Fruit fly (Drosophila melanogaster): ENCODE measurements around the gene CG12268.

CG12268 gene

DNA sequence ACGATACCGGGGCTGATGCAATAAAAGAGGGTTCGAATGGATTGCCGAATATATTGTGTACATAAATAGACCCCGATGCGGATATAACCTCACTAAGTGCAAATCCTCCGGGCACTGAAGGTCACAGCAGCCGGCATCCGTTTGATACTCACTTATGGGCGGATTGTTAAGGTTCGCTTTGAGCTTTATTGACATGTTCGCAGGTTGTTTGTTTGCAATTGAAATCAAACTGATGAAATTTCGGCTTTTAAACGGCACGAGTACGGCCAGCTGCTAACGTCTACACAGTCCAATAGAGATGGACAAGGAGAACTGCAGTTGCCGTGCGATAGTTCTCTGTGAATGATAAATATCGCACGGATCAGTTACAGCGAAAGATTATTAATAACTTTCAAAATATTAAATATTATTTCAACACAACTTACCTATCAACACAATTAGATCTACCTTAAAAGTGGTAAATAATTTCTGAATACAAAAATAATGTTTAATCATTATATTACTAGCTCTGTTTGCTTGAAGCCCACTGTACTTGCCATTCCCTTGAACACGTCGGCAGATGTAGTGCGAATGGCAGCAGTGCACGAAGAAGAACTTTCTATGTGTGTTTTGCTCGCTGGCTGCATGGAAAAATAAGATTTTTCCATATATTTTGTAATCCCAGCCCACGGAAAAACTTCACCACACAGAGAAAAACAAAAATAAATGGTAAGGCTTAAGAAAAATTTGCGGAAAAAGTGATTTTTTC is 10.0 kb upstream of the CG12268 start, which contains the start of the genes GluProRS and AP-1sigma (continued):
- TF ChIP-seq stc (GFP tag; IDR thresholded peaks at IDR 0.05) (peak; percentile 90), cato (GFP tag; optimal IDR thresholded peaks at IDR 0.05; ENCODE audit: borderline replicate concordance) (peak; percentile 88), CG4360 (GFP tag; IDR thresholded peaks at IDR 0.05) (peak; percentile 78), CG9215 (GFP tag; IDR thresholded peaks at IDR 0.05) (peak; percentile 95), CG11696 (GFP tag; IDR thresholded peaks at IDR 0.05) (peak; percentile 90), lab (GFP tag; optimal IDR thresholded peaks at IDR 0.05) (peak; percentile 92), Max (GFP tag; optimal IDR thresholded peaks at IDR 0.05) (peak; percentile 94), Rx (GFP tag; IDR thresholded peaks at IDR 0.05) (peak; percentile 83), CG10462 (GFP tag; optimal IDR thresholded peaks at IDR 0.05) (peak; percentile 75), klu (GFP tag; IDR thresholded peaks at IDR 0.05) (peak; percentile 94), CG34224 (GFP tag; IDR thresholded peaks at IDR 0.05; ENCODE audit: partially characterized antibody) (peak; percentile 95), dmrt11E (tag; optimal IDR thresholded peaks at IDR 0.05) (peak; percentile 89), GATAe (GFP tag; conservative IDR thresholded peaks at IDR 0.05) (peak; percentile 83), tgo (GFP tag; IDR thresholded peaks at IDR 0.05) (peak; percentile 98), ham (GFP tag; IDR thresholded peaks at IDR 0.05) (peak; percentile 82; the same call in 1 of the 2 replicates), HHEX (GFP tag; optimal IDR thresholded peaks at IDR 0.05) (peak; percentile 74), CG1603 (tag; optimal IDR thresholded peaks at IDR 0.05) (peak; percentile 92), CG16815 (GFP tag; optimal IDR thresholded peaks at IDR 0.05) (peak; percentile 91), slou (GFP tag; optimal IDR thresholded peaks at IDR 0.05) (peak; percentile 92), CG12744 (GFP tag; optimal IDR thresholded peaks at IDR 0.05) (peak; percentile 62), Mad (GFP tag; optimal IDR thresholded peaks at IDR 0.05) (peak; percentile 91)

DNA sequence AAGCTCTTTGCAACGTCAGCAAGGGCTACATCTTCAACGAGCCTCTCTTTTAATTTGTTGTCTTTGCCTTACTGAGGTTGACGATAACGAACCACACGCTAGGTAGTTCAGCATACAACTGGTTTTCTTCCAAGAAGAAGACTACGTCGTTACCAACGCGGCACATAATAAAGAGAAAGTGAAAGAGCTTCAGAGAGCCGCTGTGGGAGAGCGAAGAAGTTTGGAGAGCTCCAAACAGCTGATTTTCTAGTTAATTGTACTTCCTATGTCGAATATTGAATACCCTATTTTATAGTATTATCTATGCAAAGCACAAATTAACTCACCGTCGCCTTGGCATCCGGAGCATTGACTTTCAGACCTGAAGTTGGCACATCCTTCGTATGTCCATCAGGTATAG is 7.2 kb upstream of the CG12268 start:
- peak in 1 of 2 experiments; percentile 88 for TF ChIP-seq Eip74EF (GFP tag; optimal IDR thresholded peaks at IDR 0.05)
- no peak for TF ChIP-seq CG15514 (GFP tag; optimal IDR thresholded peaks at IDR 0.05)
- TF ChIP-seq Fer2 (tag; optimal IDR thresholded peaks at IDR 0.05): no peak
- TF ChIP-seq D19A (tag; optimal IDR thresholded peaks at IDR 0.05): peak; percentile 81
- no peak for TF ChIP-seq eve (GFP tag; optimal IDR thresholded peaks at IDR 0.05)
- TF ChIP-seq Blimp-1 (GFP tag; optimal IDR thresholded peaks at IDR 0.05): peak; percentile 93
- peak; percentile 30; the same call in 1 of the 3 replicates for TF ChIP-seq row (GFP tag; IDR thresholded peaks at IDR 0.05)
- no peak for TF ChIP-seq CG18476 (GFP tag; optimal IDR thresholded peaks at IDR 0.05)
- TF ChIP-seq HLH3B (GFP tag; IDR thresholded peaks at IDR 0.05): no peak
- TF ChIP-seq CG5180 (GFP tag; optimal IDR thresholded peaks at IDR 0.05): no peak
- no peak for TF ChIP-seq cato (GFP tag; optimal IDR thresholded peaks at IDR 0.05; ENCODE audit: borderline replicate concordance)
- TF ChIP-seq bab2 (GFP tag; optimal IDR thresholded peaks at IDR 0.05): no peak
- TF ChIP-seq psq (GFP tag; optimal IDR thresholded peaks at IDR 0.05): no peak
- TF ChIP-seq tx (GFP tag; optimal IDR thresholded peaks at IDR 0.05): no peak
- no peak for TF ChIP-seq dm (GFP tag; optimal IDR thresholded peaks at IDR 0.05)
- TF ChIP-seq bbx (GFP tag; IDR thresholded peaks at IDR 0.05; ENCODE audit: partially characterized antibody): 0 out of 2 replicates have a peak, but pooled peaks have one; percentile 18
- no peak for TF ChIP-seq CG4617 (GFP tag; optimal IDR thresholded peaks at IDR 0.05; ENCODE audit: borderline replicate concordance)
- no peak for TF ChIP-seq CG7928 (GFP tag; optimal IDR thresholded peaks at IDR 0.05)
- TF ChIP-seq ci (GFP tag; IDR thresholded peaks at IDR 0.05): 0 out of 3 replicates have a peak, but pooled peaks have one; percentile 17
- TF ChIP-seq CG7556 (GFP tag; optimal IDR thresholded peaks at IDR 0.05): no peak
- no peak for TF ChIP-seq chn (GFP tag; optimal IDR thresholded peaks at IDR 0.05)
- TF ChIP-seq Trl (optimal IDR thresholded peaks at IDR 0.05): peak; percentile 61 to 64
- TF ChIP-seq Trl (GFP tag; optimal IDR thresholded peaks at IDR 0.05): no peak
- TF ChIP-seq CG12769 (tag; optimal IDR thresholded peaks at IDR 0.05): no peak
- TF ChIP-seq hkb (optimal IDR thresholded peaks at IDR 0.05): no peak
- 0 out of 2 replicates have a peak, but pooled peaks have one; percentile 34 for TF ChIP-seq hkb (GFP tag; IDR thresholded peaks at IDR 0.05)
- no peak for TF ChIP-seq pum (GFP tag; optimal IDR thresholded peaks at IDR 0.05)
- no peak for TF ChIP-seq dimm (GFP tag; IDR thresholded peaks at IDR 0.05)
- TF ChIP-seq Stat92E (GFP tag; optimal IDR thresholded peaks at IDR 0.05): no peak

Data from whole organism, embryonic.